Fruit fly (Drosophila melanogaster) whole organism, prepupa: Measurements from ENCODE around the gene Rcd7.
A peak's percentile ranks its signal among the peaks of the same experiment; 100 is the strongest.

Experiments
- Blimp-1 ChIP-seq: fragments of 200-800 bp; sonication (Bioruptor generic); optimal IDR thresholded peaks from 3 replicates; lab custom pipeline; 2017; ENCODE audit warnings: missing biosample characterization, missing genetic modification characterization, mild to moderate bottlenecking, moderate library complexity, missing genetic modification reagents
- CG10631 ChIP-seq: fragments of 200-800 bp; sonication (Bioruptor generic); optimal IDR thresholded peaks from 2 replicates; lab custom pipeline; 2016; ENCODE audit warnings: missing biosample characterization, missing genetic modification characterization
- CG10669 ChIP-seq: fragments of 200-800 bp; sonication (Bioruptor generic); optimal IDR thresholded peaks from 3 replicates; lab custom pipeline; 2018; ENCODE audit warnings: missing biosample characterization, mild to moderate bottlenecking, missing genetic modification characterization, moderate library complexity
- CG11902 ChIP-seq: fragments of 200-800 bp; sonication (Bioruptor generic); optimal IDR thresholded peaks from 3 replicates; lab custom pipeline; 2016; ENCODE audit warnings: missing biosample characterization, missing genetic modification characterization
- CG1621 ChIP-seq: fragments of 200-800 bp; sonication (Bioruptor generic); optimal IDR thresholded peaks from 3 replicates; lab custom pipeline; 2018; ENCODE audit warnings: missing biosample characterization, mild to moderate bottlenecking, missing genetic modification characterization
- CG3032 ChIP-seq: fragments of 200-800 bp; optimal IDR thresholded peaks from 2 replicates; lab custom pipeline; 2019; ENCODE audit warnings: missing biosample characterization, mild to moderate bottlenecking, missing genetic modification characterization, moderate library complexity
- CG31627 ChIP-seq: fragments of 200-800 bp; sonication (Bioruptor generic); optimal IDR thresholded peaks from 3 replicates; lab custom pipeline; 2016; ENCODE audit warnings: missing biosample characterization, missing genetic modification characterization
- CG32006 ChIP-seq: fragments of 200-800 bp; sonication (Bioruptor generic); optimal IDR thresholded peaks from 3 replicates; lab custom pipeline; 2017; ENCODE audit warnings: missing biosample characterization, mild to moderate bottlenecking, missing genetic modification characterization
- CG34406 ChIP-seq: fragments of 200-800 bp; sonication (Bioruptor generic); optimal IDR thresholded peaks from 3 replicates; lab custom pipeline; 2016; ENCODE audit warnings: missing biosample characterization, missing genetic modification characterization
- CG3919 ChIP-seq: fragments of 200-800 bp; sonication (Bioruptor generic); optimal IDR thresholded peaks from 3 replicates; lab custom pipeline; 2016; ENCODE audit warnings: missing biosample characterization, missing genetic modification characterization
- CG4318 ChIP-seq: fragments of 200-800 bp; sonication (Bioruptor generic); optimal IDR thresholded peaks from 3 replicates; lab custom pipeline; 2017; ENCODE audit warnings: missing biosample characterization, mild to moderate bottlenecking, missing genetic modification characterization
- CG6276 ChIP-seq: fragments of 200-800 bp; sonication (Bioruptor generic); optimal IDR thresholded peaks from 2 replicates; lab custom pipeline; 2017; ENCODE audit warnings: missing biosample characterization, mild to moderate bottlenecking, missing genetic modification characterization
- CG6808 ChIP-seq: fragments of 200-800 bp; sonication (Bioruptor generic); optimal IDR thresholded peaks from 3 replicates; lab custom pipeline; 2017; ENCODE audit warnings: missing biosample characterization, missing genetic modification characterization, mild to moderate bottlenecking, moderate library complexity, missing genetic modification reagents
- CG6854 ChIP-seq: fragments of 200-800 bp; sonication (Bioruptor generic); optimal IDR thresholded peaks from 2 replicates; lab custom pipeline; 2017; ENCODE audit warnings: missing biosample characterization, mild to moderate bottlenecking, missing genetic modification characterization
- CG8119 ChIP-seq: fragments of 200-800 bp; sonication (Bioruptor generic); IDR thresholded peaks from 3 replicates; pipeline ENCODE4 v1.3.6; 2022; ENCODE audit warnings: missing biosample characterization, missing genetic modification characterization
- CG8632 ChIP-seq: fragments of 200-800 bp; sonication (Bioruptor generic); optimal IDR thresholded peaks from 3 replicates; lab custom pipeline; 2016; ENCODE audit warnings: missing biosample characterization, missing genetic modification characterization
- CG9139 ChIP-seq: fragments of 200-800 bp; sonication (Bioruptor generic); optimal IDR thresholded peaks from 3 replicates; lab custom pipeline; 2017; ENCODE audit warnings: missing biosample characterization, mild to moderate bottlenecking, missing genetic modification characterization
- Eip78C ChIP-seq: fragments of 200-800 bp; sonication (Bioruptor generic); peaks from one replicate; lab custom pipeline; 2016; ENCODE audit warnings: missing biosample characterization, missing genetic modification characterization
- Ets21C ChIP-seq: fragments of 200-800 bp; sonication (Bioruptor generic); optimal IDR thresholded peaks from 3 replicates; lab custom pipeline; 2016; ENCODE audit warnings: missing biosample characterization, missing genetic modification characterization
- Gug ChIP-seq: fragments of 200-800 bp; sonication (Bioruptor generic); IDR thresholded peaks from 2 replicates; pipeline ENCODE4 v1.3.6; 2022; ENCODE audit warnings: missing biosample characterization, missing genetic modification characterization
- Hr38 ChIP-seq: sonication (Bioruptor generic); optimal IDR thresholded peaks from 2 replicates; lab custom pipeline; 2016; ENCODE audit warnings: missing biosample characterization, missing genetic modification characterization
- Hr39 ChIP-seq: fragments of 200-800 bp; sonication (Bioruptor generic); optimal IDR thresholded peaks from 2 replicates; lab custom pipeline; 2016; ENCODE audit warnings: missing biosample characterization, missing genetic modification characterization
- Hr4 ChIP-seq: fragments of 200-800 bp; sonication (Bioruptor generic); optimal IDR thresholded peaks from 3 replicates; lab custom pipeline; 2016; ENCODE audit warnings: missing biosample characterization, missing genetic modification characterization
- Lpt ChIP-seq: fragments of 200-800 bp; sonication (Bioruptor generic); optimal IDR thresholded peaks from 3 replicates; lab custom pipeline; 2016; ENCODE audit warnings: missing biosample characterization, missing genetic modification characterization
- Met ChIP-seq: fragments of 200-800 bp; sonication (Bioruptor generic); optimal IDR thresholded peaks from 3 replicates; lab custom pipeline; 2016; ENCODE audit warnings: missing biosample characterization, missing genetic modification characterization
- OdsH ChIP-seq: fragments of 200-800 bp; sonication (Bioruptor generic); optimal IDR thresholded peaks from 3 replicates; lab custom pipeline; 2016; ENCODE audit warnings: missing biosample characterization, missing genetic modification characterization
- Smox ChIP-seq: fragments of 200-800 bp; sonication (Bioruptor generic); optimal IDR thresholded peaks from 3 replicates; lab custom pipeline; 2016; ENCODE audit warnings: missing biosample characterization, missing genetic modification characterization
- Sox102F ChIP-seq: fragments of 200-800 bp; sonication (Bioruptor generic); optimal IDR thresholded peaks from 2 replicates; lab custom pipeline; 2016; ENCODE audit warnings: missing biosample characterization, mild to moderate bottlenecking, missing genetic modification characterization
- Sox14 ChIP-seq: fragments of 200-800 bp; sonication (Bioruptor generic); optimal IDR thresholded peaks from 3 replicates; lab custom pipeline; 2016; ENCODE audit warnings: missing biosample characterization, missing genetic modification characterization
- Sox15 ChIP-seq: fragments of 200-800 bp; sonication (Bioruptor generic); optimal IDR thresholded peaks from 3 replicates; lab custom pipeline; 2016; ENCODE audit warnings: missing biosample characterization, missing genetic modification characterization
- acj6 ChIP-seq: fragments of 200-800 bp; sonication (Bioruptor generic); optimal IDR thresholded peaks from 3 replicates; lab custom pipeline; 2016; ENCODE audit warnings: missing biosample characterization, missing genetic modification characterization
- cyc ChIP-seq: fragments of 200-800 bp; sonication (Bioruptor generic); optimal IDR thresholded peaks from 3 replicates; lab custom pipeline; 2016; ENCODE audit warnings: missing biosample characterization, missing genetic modification characterization
- dsx ChIP-seq: fragments of 200-800 bp; optimal IDR thresholded peaks from 3 replicates; lab custom pipeline; 2019; ENCODE audit warnings: missing biosample characterization, mild to moderate bottlenecking, missing genetic modification characterization, moderate library complexity; ENCODE audit not compliant: poor library complexity, severe bottlenecking
- esn ChIP-seq: fragments of 200-800 bp; sonication (Bioruptor generic); optimal IDR thresholded peaks from 2 replicates; lab custom pipeline; 2016; ENCODE audit warnings: missing biosample characterization, mild to moderate bottlenecking, missing genetic modification characterization, moderate library complexity
- fd59A ChIP-seq: fragments of 200-800 bp; sonication (Bioruptor generic); optimal IDR thresholded peaks from 2 replicates; lab custom pipeline; 2017; ENCODE audit warnings: missing biosample characterization, mild to moderate bottlenecking, missing genetic modification characterization, missing genetic modification reagents
- fd85E ChIP-seq: fragments of 200-800 bp; sonication (Bioruptor generic); optimal IDR thresholded peaks from 3 replicates; lab custom pipeline; 2016; ENCODE audit warnings: missing biosample characterization, missing genetic modification characterization
- fkh ChIP-seq: fragments of 200-800 bp; sonication (Bioruptor generic); optimal IDR thresholded peaks from 3 replicates; lab custom pipeline; 2017; ENCODE audit warnings: missing biosample characterization, mild to moderate bottlenecking, missing genetic modification characterization, moderate library complexity
- net ChIP-seq: fragments of 200-800 bp; sonication (Bioruptor generic); optimal IDR thresholded peaks from 3 replicates; lab custom pipeline; 2016; ENCODE audit warnings: missing biosample characterization, missing genetic modification characterization
- pdm3 ChIP-seq: fragments of 200-800 bp; sonication (Bioruptor generic); optimal IDR thresholded peaks from 3 replicates; lab custom pipeline; 2016; ENCODE audit warnings: missing biosample characterization, missing genetic modification characterization
- salr ChIP-seq, 2 experiments: fragments of 200-800 bp; sonication (Bioruptor generic); optimal IDR thresholded peaks; 3 replicates each; lab custom pipeline; 2016 to 2018; ENCODE audit warnings: missing biosample characterization in 2 of 2, missing genetic modification characterization in 2 of 2, mild to moderate bottlenecking in 1 of 2
- ss ChIP-seq, 2 experiments: fragments of 200-800 bp; sonication (Bioruptor generic); optimal IDR thresholded peaks; 2 replicates in 1 of 2; 3 replicates in 1 of 2; lab custom pipeline; 2017 to 2018; ENCODE audit warnings: mild to moderate bottlenecking in 2 of 2, missing biosample characterization in 2 of 2, missing genetic modification characterization in 2 of 2, moderate library complexity in 1 of 2
- svp ChIP-seq: fragments of 200-800 bp; sonication (Bioruptor generic); peaks from one replicate; lab custom pipeline; 2016; ENCODE audit warnings: missing biosample characterization, missing genetic modification characterization
- topi ChIP-seq: fragments of 200-800 bp; sonication (Bioruptor generic); optimal IDR thresholded peaks from 3 replicates; lab custom pipeline; 2016; ENCODE audit warnings: missing biosample characterization, missing genetic modification characterization
- vri ChIP-seq: fragments of 200-800 bp; sonication (Bioruptor generic); optimal IDR thresholded peaks from 3 replicates; lab custom pipeline; 2016; ENCODE audit warnings: missing biosample characterization, mild to moderate bottlenecking, missing genetic modification characterization

Gene Rcd7

dm6 chr3L:19559171-19559570 is 14.3 kb downstream of the Rcd7 start:
- peak; percentile 5 for TF ChIP-seq svp
- peak; percentile 7 for TF ChIP-seq Sox102F (GFP tag; lab: Kevin White, UChicago)
- no peak for TF ChIP-seq CG34406
- TF ChIP-seq fkh (GFP tag; lab: Kevin White, UChicago), result peak; percentile 77

- peak in 1 of 2 experiments; percentile 69 for TF ChIP-seq ss (GFP tag; optimal IDR thresholded peaks at IDR 0.05; lab: Kevin White, UChicago)
- no peak for TF ChIP-seq net (GFP tag; lab: Kevin White, UChicago)
- peak; percentile 65 for TF ChIP-seq dsx (GFP tag; lab: Kevin White, UChicago)
- peak; percentile 72 for TF ChIP-seq Hr38
- TF ChIP-seq CG6854 (GFP tag; lab: Kevin White, UChicago), result no peak
- peak; percentile 75 for TF ChIP-seq CG6276
Measured at dm6 chr3L:19560005-19560694, 15.2 kb downstream of the Rcd7 start.

- peak; percentile 98 for TF ChIP-seq CG31627
- TF ChIP-seq CG9139 (GFP tag; lab: Kevin White, UChicago), result peak; percentile 98
- peak; percentile 97 for TF ChIP-seq CG11902
- TF ChIP-seq Sox15, result peak; percentile 94
- TF ChIP-seq cyc, result peak; percentile 98
- peak; percentile 98 for TF ChIP-seq Smox (GFP tag; lab: Kevin White, UChicago)
- TF ChIP-seq fkh (GFP tag; lab: Kevin White, UChicago), result peak; percentile 79
- peak; percentile 99 for TF ChIP-seq Sox102F (GFP tag; lab: Kevin White, UChicago)
- peak; percentile 99 for TF ChIP-seq esn (GFP tag; lab: Kevin White, UChicago)
- peak; percentile 97 for TF ChIP-seq Gug
- TF ChIP-seq CG1621 (tag; lab: Kevin White, UChicago), result peak; percentile 96
- TF ChIP-seq Sox14 (GFP tag; lab: Kevin White, UChicago), result peak; percentile 98
- TF ChIP-seq CG3919, result peak; percentile 99
- peak; percentile 98 for TF ChIP-seq Hr39 (GFP tag; lab: Kevin White, UChicago)
- TF ChIP-seq Lpt, result peak; percentile 98
- TF ChIP-seq dsx (GFP tag; lab: Kevin White, UChicago), result peak; percentile 98
- peak; percentile 96 for TF ChIP-seq CG6276
- peak; percentile 99 for TF ChIP-seq CG10631 (GFP tag; lab: Kevin White, UChicago)
- TF ChIP-seq CG8632 (GFP tag; lab: Kevin White, UChicago), result peak; percentile 98
- TF ChIP-seq vri (GFP tag; lab: Kevin White, UChicago), result peak; percentile 97
- peak; percentile 99 for TF ChIP-seq topi (GFP tag; lab: Kevin White, UChicago)
- peak; percentile 96 for TF ChIP-seq CG4318 (GFP tag; lab: Kevin White, UChicago)
- TF ChIP-seq CG6854 (GFP tag; lab: Kevin White, UChicago), result peak; percentile 98
- TF ChIP-seq CG8119 (GFP tag; lab: Robert Waterston, UW), result peak; percentile 99
- TF ChIP-seq Blimp-1 (GFP tag; lab: Kevin White, UChicago), result peak; percentile 94
- peak; percentile 43 for TF ChIP-seq Hr38
- TF ChIP-seq fd85E (GFP tag; lab: Kevin White, UChicago), result peak; percentile 94
- TF ChIP-seq Hr4 (GFP tag; lab: Kevin White, UChicago), result peak; percentile 98
- peak; percentile 99 for TF ChIP-seq fd59A (GFP tag; lab: Kevin White, UChicago)
- peak; percentile 99 for TF ChIP-seq CG6808 (GFP tag; lab: Kevin White, UChicago)
- peak; percentile 100 for TF ChIP-seq Eip78C (GFP tag; lab: Kevin White, UChicago)
- TF ChIP-seq CG34406, result peak; percentile 98
- TF ChIP-seq CG32006 (GFP tag; lab: Kevin White, UChicago), result peak; percentile 98
- peak; percentile 99 for TF ChIP-seq acj6 (GFP tag; lab: Kevin White, UChicago)
- TF ChIP-seq pdm3, result peak; percentile 98
- peak; percentile 98 for TF ChIP-seq OdsH (GFP tag; lab: Kevin White, UChicago)
- TF ChIP-seq CG10669, result peak; percentile 98
- TF ChIP-seq Ets21C (GFP tag; lab: Kevin White, UChicago), result peak; percentile 96
- peak; percentile 99 for TF ChIP-seq CG3032 (tag; lab: Kevin White, UChicago)
- peak; percentile 99 for TF ChIP-seq svp
- TF ChIP-seq Met (GFP tag; lab: Kevin White, UChicago), result peak; percentile 99
- peak; percentile 93 to 97 for TF ChIP-seq salr (GFP tag; optimal IDR thresholded peaks at IDR 0.05; lab: Kevin White, UChicago)
Measured at dm6 chr3L:19560695-19561246, 15.9 kb downstream of the Rcd7 start.
